Fruit fly (Drosophila melanogaster) whole organism, embryonic: ENCODE data around the gene Naa80.
A peak's percentile ranks its signal among the peaks of the same experiment; 100 is the strongest.

ENCODE experiments used
- Aef1 ChIP-seq: fragments of 200-800 bp; sonication (Bioruptor generic); IDR thresholded peaks from 3 replicates; pipeline ENCODE4 v1.3.6; 2022; ENCODE audit warnings: missing biosample characterization, missing genetic modification characterization
- Atf6 ChIP-seq: fragments of 200-800 bp; sonication (Bioruptor generic); IDR thresholded peaks from 2 replicates; pipeline ENCODE4 v1.3.6; 2022; ENCODE audit warnings: missing biosample characterization, missing genetic modification characterization
- B-H1 ChIP-seq: fragments of 200-800 bp; sonication (Bioruptor generic); IDR thresholded peaks from 3 replicates; pipeline ENCODE4 v1.3.6; 2022; ENCODE audit warnings: missing biosample characterization, missing genetic modification characterization
- Bgb ChIP-seq: fragments of 200-800 bp; sonication (Bioruptor generic); IDR thresholded peaks from 2 replicates; pipeline ENCODE4 v1.3.6; 2022; ENCODE audit warnings: missing biosample characterization, missing genetic modification characterization; ENCODE audit not compliant: partially characterized antibody
- Blimp-1 ChIP-seq: fragments of 200-800 bp; sonication (Bioruptor generic); optimal IDR thresholded peaks from 3 replicates; lab custom pipeline; 2018; ENCODE audit warnings: missing biosample characterization, missing genetic modification characterization, mild to moderate bottlenecking, moderate library complexity, missing genetic modification reagents
- Bteb2 ChIP-seq: fragments of 200-800 bp; sonication (Bioruptor generic); optimal IDR thresholded peaks from 2 replicates; lab custom pipeline; 2016; ENCODE audit warnings: missing biosample characterization, missing genetic modification characterization
- CG11398 ChIP-seq: fragments of 200-800 bp; sonication (Bioruptor generic); optimal IDR thresholded peaks from 2 replicates; lab custom pipeline; 2016; ENCODE audit warnings: missing biosample characterization, missing genetic modification characterization
- CG11723 ChIP-seq: fragments of 200-800 bp; sonication (Bioruptor generic); optimal IDR thresholded peaks from 2 replicates; lab custom pipeline; 2017; ENCODE audit warnings: missing biosample characterization, mild to moderate bottlenecking, missing genetic modification characterization
- CG12219 ChIP-seq: fragments of 200-800 bp; sonication (Bioruptor generic); optimal IDR thresholded peaks from 3 replicates; lab custom pipeline; 2018; ENCODE audit warnings: missing biosample characterization, mild to moderate bottlenecking, missing genetic modification characterization
- CG1233 ChIP-seq: fragments of 200-800 bp; sonication (Bioruptor generic); optimal IDR thresholded peaks from 4 replicates; lab custom pipeline; 2018; ENCODE audit warnings: missing biosample characterization, mild to moderate bottlenecking, missing genetic modification characterization
- CG13775 ChIP-seq: fragments of 200-800 bp; sonication (Bioruptor generic); optimal IDR thresholded peaks from 3 replicates; lab custom pipeline; 2017; ENCODE audit warnings: missing biosample characterization, mild to moderate bottlenecking, missing genetic modification characterization
- CG16815 ChIP-seq: fragments of 200-800 bp; sonication (Bioruptor generic); optimal IDR thresholded peaks from 3 replicates; lab custom pipeline; 2017; ENCODE audit warnings: missing biosample characterization, mild to moderate bottlenecking, missing genetic modification characterization
- CG17385 ChIP-seq: fragments of 200-800 bp; sonication (Bioruptor generic); optimal IDR thresholded peaks from 3 replicates; lab custom pipeline; 2018; ENCODE audit warnings: missing biosample characterization, mild to moderate bottlenecking, missing genetic modification characterization
- CG17829 ChIP-seq: fragments of 200-800 bp; optimal IDR thresholded peaks from 2 replicates; lab custom pipeline; 2019; ENCODE audit warnings: missing biosample characterization, mild to moderate bottlenecking, missing genetic modification characterization, moderate library complexity
- CG18619 ChIP-seq: fragments of 200-800 bp; sonication (Bioruptor generic); optimal IDR thresholded peaks from 3 replicates; lab custom pipeline; 2017; ENCODE audit warnings: missing biosample characterization, mild to moderate bottlenecking, missing genetic modification characterization
- CG2202 ChIP-seq: fragments of 200-800 bp; sonication (Bioruptor generic); optimal IDR thresholded peaks from 2 replicates; lab custom pipeline; 2018; ENCODE audit warnings: missing biosample characterization, mild to moderate bottlenecking, missing genetic modification characterization
- CG2889 ChIP-seq: fragments of 200-800 bp; sonication (Bioruptor generic); IDR thresholded peaks from 3 replicates; pipeline ENCODE4 v1.3.6; 2022; ENCODE audit warnings: missing biosample characterization, missing genetic modification characterization
- CG3065 ChIP-seq: fragments of 200-800 bp; sonication (Bioruptor generic); optimal IDR thresholded peaks from 2 replicates; lab custom pipeline; 2016; ENCODE audit warnings: missing biosample characterization, missing genetic modification characterization
- CG4730 ChIP-seq: fragments of 200-800 bp; sonication (Bioruptor generic); IDR thresholded peaks from 2 replicates; pipeline ENCODE4 v1.3.6; 2022; ENCODE audit warnings: missing biosample characterization, missing genetic modification characterization
- CG6175 ChIP-seq: fragments of 200-800 bp; sonication (Bioruptor generic); IDR thresholded peaks from 3 replicates; pipeline ENCODE4 v1.3.6; 2022; ENCODE audit warnings: missing biosample characterization, missing genetic modification characterization
- CG6765 ChIP-seq: fragments of 200-800 bp; sonication (Bioruptor generic); optimal IDR thresholded peaks from 3 replicates; lab custom pipeline; 2017; ENCODE audit warnings: missing biosample characterization, mild to moderate bottlenecking, missing genetic modification characterization
- CG6813 ChIP-seq: fragments of 200-800 bp; sonication (Bioruptor generic); optimal IDR thresholded peaks from 2 replicates; lab custom pipeline; 2017; ENCODE audit warnings: missing biosample characterization, missing genetic modification characterization, mild to moderate bottlenecking, moderate library complexity, missing genetic modification reagents
- CG7745 ChIP-seq: fragments of 200-800 bp; sonication (Bioruptor generic); optimal IDR thresholded peaks from 2 replicates; lab custom pipeline; 2018; ENCODE audit warnings: missing biosample characterization, mild to moderate bottlenecking, missing genetic modification characterization, moderate library complexity
- CG8359 ChIP-seq: fragments of 200-800 bp; sonication (Bioruptor generic); optimal IDR thresholded peaks from 2 replicates; lab custom pipeline; 2017; ENCODE audit warnings: missing biosample characterization, mild to moderate bottlenecking, missing genetic modification characterization, borderline replicate concordance
- CG8478 ChIP-seq: fragments of >200 bp; optimal IDR thresholded peaks from 2 replicates; lab custom pipeline; 2018
- CG8944 ChIP-seq: fragments of 200-800 bp; sonication (Bioruptor generic); optimal IDR thresholded peaks from 3 replicates; lab custom pipeline; 2016; ENCODE audit warnings: missing biosample characterization, missing genetic modification characterization
- CG9932 ChIP-seq: fragments of 200-800 bp; sonication (Bioruptor generic); IDR thresholded peaks from 2 replicates; pipeline ENCODE4 v1.3.6; 2022; ENCODE audit warnings: missing biosample characterization, missing genetic modification characterization
- Camta ChIP-seq: fragments of 200-800 bp; sonication (Bioruptor generic); optimal IDR thresholded peaks from 2 replicates; lab custom pipeline; 2016; ENCODE audit warnings: missing biosample characterization, missing genetic modification characterization
- CrebB ChIP-seq: fragments of 200-800 bp; sonication (Bioruptor generic); optimal IDR thresholded peaks from 3 replicates; lab custom pipeline; 2018; ENCODE audit warnings: missing biosample characterization, mild to moderate bottlenecking, missing genetic modification characterization
- Dad ChIP-seq: fragments of 200-800 bp; sonication (Bioruptor generic); optimal IDR thresholded peaks from 3 replicates; lab custom pipeline; 2016; ENCODE audit warnings: missing biosample characterization, missing genetic modification characterization
- E2f1 ChIP-seq: fragments of 200-800 bp; sonication (Bioruptor generic); IDR thresholded peaks from 2 replicates; pipeline ENCODE4 v1.3.6; 2022; ENCODE audit warnings: missing biosample characterization, missing genetic modification characterization
- H2.0 ChIP-seq: fragments of 200-800 bp; sonication (Bioruptor generic); IDR thresholded peaks from 2 replicates; pipeline ENCODE4 v1.3.6; 2022; ENCODE audit warnings: missing biosample characterization, missing genetic modification characterization
- Hr3 ChIP-seq: fragments of 200-800 bp; sonication (Bioruptor generic); optimal IDR thresholded peaks from 3 replicates; lab custom pipeline; 2016; ENCODE audit warnings: missing biosample characterization, missing genetic modification characterization
- Lim3 ChIP-seq: fragments of 200-800 bp; sonication (Bioruptor generic); IDR thresholded peaks from 2 replicates; pipeline ENCODE4 v1.3.6; 2022; ENCODE audit warnings: missing biosample characterization, missing genetic modification characterization
- MESR4 ChIP-seq: fragments of 200-800 bp; sonication (Bioruptor generic); optimal IDR thresholded peaks from 2 replicates; lab custom pipeline; 2018; ENCODE audit warnings: missing biosample characterization, mild to moderate bottlenecking, missing genetic modification characterization, moderate library complexity
- Mrtf ChIP-seq: fragments of 200-800 bp; sonication (Bioruptor generic); IDR thresholded peaks from 3 replicates; pipeline ENCODE4 v1.3.6; 2022; ENCODE audit warnings: missing biosample characterization, missing genetic modification characterization
- PHDP ChIP-seq: fragments of 200-800 bp; sonication (Bioruptor generic); optimal IDR thresholded peaks from 3 replicates; lab custom pipeline; 2018; ENCODE audit warnings: missing biosample characterization, mild to moderate bottlenecking, missing genetic modification characterization, moderate library complexity
- Side ChIP-seq: fragments of 200-800 bp; sonication (Bioruptor generic); optimal IDR thresholded peaks from 2 replicates; lab custom pipeline; 2016; ENCODE audit warnings: missing biosample characterization, missing genetic modification characterization
- Six4 ChIP-seq: fragments of 200-800 bp; sonication (Bioruptor generic); optimal IDR thresholded peaks from 2 replicates; lab custom pipeline; 2016; ENCODE audit warnings: missing biosample characterization, missing genetic modification characterization
- Sry-β ChIP-seq: fragments of 200-800 bp; sonication (Bioruptor generic); optimal IDR thresholded peaks from 2 replicates; lab custom pipeline; 2018; ENCODE audit warnings: missing biosample characterization, mild to moderate bottlenecking, missing genetic modification characterization, moderate library complexity
- al ChIP-seq: fragments of 200-800 bp; sonication (Bioruptor generic); IDR thresholded peaks from 2 replicates; pipeline ENCODE4 v1.3.6; 2022; ENCODE audit warnings: missing biosample characterization, missing genetic modification characterization
- az2 ChIP-seq: fragments of 200-800 bp; sonication (Bioruptor generic); optimal IDR thresholded peaks from 3 replicates; lab custom pipeline; 2016; ENCODE audit warnings: missing biosample characterization, missing genetic modification characterization
- bbx ChIP-seq: fragments of 200-800 bp; sonication (Bioruptor generic); IDR thresholded peaks from 2 replicates; pipeline ENCODE4 v1.3.6; 2022; ENCODE audit warnings: missing biosample characterization, missing genetic modification characterization; ENCODE audit not compliant: partially characterized antibody
- cwo ChIP-seq: fragments of 200-800 bp; sonication (Bioruptor generic); optimal IDR thresholded peaks from 3 replicates; lab custom pipeline; 2017; ENCODE audit warnings: missing biosample characterization, missing genetic modification characterization, mild to moderate bottlenecking, moderate library complexity, missing genetic modification reagents
- grau ChIP-seq: fragments of 200-800 bp; optimal IDR thresholded peaks from 3 replicates; lab custom pipeline; 2019; ENCODE audit warnings: missing biosample characterization, mild to moderate bottlenecking, missing genetic modification characterization, moderate library complexity
- gsb ChIP-seq: fragments of 200-800 bp; sonication (Bioruptor generic); IDR thresholded peaks from 2 replicates; pipeline ENCODE4 v1.3.6; 2022; ENCODE audit warnings: missing biosample characterization, missing genetic modification characterization
- jing ChIP-seq: fragments of 200-800 bp; sonication (Bioruptor generic); optimal IDR thresholded peaks from 2 replicates; lab custom pipeline; 2018; ENCODE audit warnings: missing biosample characterization, mild to moderate bottlenecking, missing genetic modification characterization
- mld ChIP-seq: fragments of 200-800 bp; sonication (Bioruptor generic); IDR thresholded peaks from 3 replicates; pipeline ENCODE4 v1.3.6; 2022; ENCODE audit warnings: missing biosample characterization, missing genetic modification characterization; ENCODE audit not compliant: partially characterized antibody
- p53 ChIP-seq: fragments of 200-800 bp; sonication (Bioruptor generic); optimal IDR thresholded peaks from 2 replicates; lab custom pipeline; 2016; ENCODE audit warnings: missing biosample characterization, missing genetic modification characterization
- salm ChIP-seq: fragments of 200-800 bp; sonication (Bioruptor generic); optimal IDR thresholded peaks from 2 replicates; lab custom pipeline; 2018; ENCODE audit warnings: missing biosample characterization, mild to moderate bottlenecking, missing genetic modification characterization
- zen2 ChIP-seq: fragments of 200-800 bp; sonication (Bioruptor generic); IDR thresholded peaks from 3 replicates; pipeline ENCODE4 v1.3.6; 2022; ENCODE audit warnings: missing biosample characterization, missing genetic modification characterization; ENCODE audit not compliant: partially characterized antibody

The Naa80 gene

DNA sequence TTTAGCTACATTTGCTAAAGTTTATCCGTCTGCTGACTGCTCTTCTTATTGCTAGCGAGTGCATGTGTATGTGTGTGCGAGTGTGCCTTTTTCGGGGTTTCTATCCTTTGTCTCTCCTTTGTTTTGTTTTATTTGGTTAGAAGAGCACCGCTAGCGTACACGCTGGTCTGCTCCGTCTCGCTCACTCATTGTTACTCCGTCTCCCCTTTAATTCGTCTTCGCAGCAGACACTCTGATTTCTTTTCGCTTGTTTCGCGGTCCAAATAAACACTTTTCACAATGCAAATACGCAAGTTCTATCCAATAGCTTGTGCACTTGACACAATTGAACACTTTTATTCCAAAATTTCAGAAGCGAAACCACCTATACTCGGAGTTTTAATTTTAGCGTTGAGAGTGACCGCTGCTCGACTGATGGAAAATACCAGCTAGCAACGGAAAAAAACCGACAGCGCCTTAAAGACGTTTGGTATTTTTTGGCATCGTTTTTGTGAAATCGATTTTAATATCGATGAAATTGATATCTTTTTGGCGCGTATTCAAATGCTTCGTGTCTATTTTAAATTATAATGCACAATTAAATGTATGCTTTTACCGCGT lies 41.4 kb downstream of the Naa80 start, which contains the start of gene FBXO11 (continued):
- TF ChIP-seq Aef1 (GFP tag; lab: Robert Waterston, UW) (no peak), CG6175 (no peak), grau (tag; lab: Kevin White, UChicago) (no peak), salm (tag; lab: Kevin White, UChicago) (peak; percentile 10), Hr3 (GFP tag; lab: Kevin White, UChicago) (no peak), cwo (GFP tag; lab: Kevin White, UChicago) (no peak), Mrtf (GFP tag; lab: Robert Waterston, UW) (no peak), Camta (GFP tag; lab: Kevin White, UChicago) (no peak), CG11398 (GFP tag; lab: Kevin White, UChicago) (no peak), E2f1 (no peak), az2 (GFP tag; lab: Kevin White, UChicago) (no peak), CG2889 (GFP tag; lab: Robert Waterston, UW) (no peak), PHDP (tag; lab: Kevin White, UChicago) (no peak), Dad (GFP tag; lab: Kevin White, UChicago) (no peak), al (GFP tag; lab: Robert Waterston, UW) (no peak), p53 (GFP tag; lab: Kevin White, UChicago) (no peak), CG16815 (GFP tag; lab: Kevin White, UChicago) (no peak), CG6765 (GFP tag; lab: Kevin White, UChicago) (no peak), gsb (GFP tag; lab: Robert Waterston, UW) (no peak), Sry-β (GFP tag; lab: Kevin White, UChicago) (no peak), CG7745 (tag; lab: Kevin White, UChicago) (no peak), CG12219 (GFP tag; lab: Kevin White, UChicago) (no peak), CG4730 (GFP tag; lab: Robert Waterston, UW) (no peak), CG8944 (GFP tag; lab: Kevin White, UChicago) (no peak), MESR4 (GFP tag; lab: Kevin White, UChicago) (peak; percentile 98), Blimp-1 (GFP tag; lab: Kevin White, UChicago) (no peak), CG2202 (tag; lab: Kevin White, UChicago) (no peak), CG1233 (GFP tag; lab: Kevin White, UChicago) (no peak), CG17829 (peak; percentile 11), Six4 (GFP tag; lab: Kevin White, UChicago) (no peak), Bgb (GFP tag; lab: Robert Waterston, UW) (peak; percentile 33; the same call in 1 of the 2 replicates), CG8478 (lab: Kevin White, UChicago) (peak; percentile 95), jing (GFP tag; lab: Kevin White, UChicago) (no peak), Atf6 (no peak), CrebB (no peak), CG8359 (GFP tag; lab: Kevin White, UChicago) (no peak), Bteb2 (GFP tag; lab: Kevin White, UChicago) (no peak), CG11723 (GFP tag; lab: Kevin White, UChicago) (no peak), bbx (GFP tag; lab: Robert Waterston, UW) (peak; percentile 22; the same call in 1 of the 2 replicates), H2.0 (GFP tag; lab: Robert Waterston, UW) (no peak), CG17385 (peak; percentile 24), CG6813 (GFP tag; lab: Kevin White, UChicago) (no peak), zen2 (GFP tag; lab: Robert Waterston, UW) (no peak), mld (GFP tag; lab: Robert Waterston, UW) (no peak), CG13775 (no peak), B-H1 (GFP tag; lab: Robert Waterston, UW) (no peak), Lim3 (no peak), CG9932 (no peak), CG3065 (GFP tag; lab: Kevin White, UChicago) (no peak), CG18619 (GFP tag; lab: Kevin White, UChicago) (no peak), Side (GFP tag; lab: Kevin White, UChicago) (no peak)
